Fruit fly (Drosophila melanogaster) whole organism, embryonic: ENCODE results near the gene CG15922.

ENCODE experiments used
- ATbp ChIP-seq: fragments of 200-800 bp; sonication (Bioruptor generic); optimal IDR thresholded peaks from 2 replicates; lab custom pipeline; 2017; ENCODE audit warnings: missing biosample characterization, mild to moderate bottlenecking, missing genetic modification characterization, missing genetic modification reagents
- Adf1 ChIP-seq: fragments of 200-800 bp; sonication (Bioruptor generic); IDR thresholded peaks from 2 replicates; pipeline ENCODE4 v1.3.6; 2022; ENCODE audit warnings: missing biosample characterization, missing genetic modification characterization
- Atf-2 ChIP-seq: fragments of 200-800 bp; sonication (Bioruptor generic); optimal IDR thresholded peaks from 2 replicates; lab custom pipeline; 2016; ENCODE audit warnings: missing biosample characterization, missing genetic modification characterization
- B-H1 ChIP-seq: fragments of 200-800 bp; sonication (Bioruptor generic); IDR thresholded peaks from 3 replicates; pipeline ENCODE4 v1.3.6; 2022; ENCODE audit warnings: missing biosample characterization, missing genetic modification characterization
- CG12104 ChIP-seq: fragments of 200-800 bp; sonication (Bioruptor generic); optimal IDR thresholded peaks from 3 replicates; lab custom pipeline; 2016; ENCODE audit warnings: missing biosample characterization, missing genetic modification characterization
- CG12299 ChIP-seq: fragments of 200-800 bp; sonication (Bioruptor generic); optimal IDR thresholded peaks from 2 replicates; lab custom pipeline; 2018; ENCODE audit warnings: missing biosample characterization, mild to moderate bottlenecking, missing genetic modification characterization
- CG12744 ChIP-seq: fragments of 200-800 bp; sonication (Bioruptor generic); optimal IDR thresholded peaks from 2 replicates; lab custom pipeline; 2016; ENCODE audit warnings: missing biosample characterization, missing genetic modification characterization
- CG1602 ChIP-seq: fragments of 200-800 bp; sonication (Bioruptor generic); optimal IDR thresholded peaks from 3 replicates; lab custom pipeline; 2016; ENCODE audit warnings: missing biosample characterization, missing genetic modification characterization
- CG1647 ChIP-seq: fragments of 200-800 bp; sonication (Bioruptor generic); optimal IDR thresholded peaks from 3 replicates; lab custom pipeline; 2016; ENCODE audit warnings: missing biosample characterization, missing genetic modification characterization
- CG17359 ChIP-seq: fragments of 200-800 bp; sonication (Bioruptor generic); optimal IDR thresholded peaks from 3 replicates; lab custom pipeline; 2018; ENCODE audit warnings: missing biosample characterization, mild to moderate bottlenecking, missing genetic modification characterization, moderate library complexity
- CG17802 ChIP-seq: fragments of 200-800 bp; sonication (Bioruptor generic); optimal IDR thresholded peaks from 2 replicates; lab custom pipeline; 2018; ENCODE audit warnings: missing biosample characterization, mild to moderate bottlenecking, missing genetic modification characterization, moderate library complexity
- CG18262 ChIP-seq: fragments of 200-800 bp; optimal IDR thresholded peaks from 3 replicates; lab custom pipeline; 2019; ENCODE audit warnings: missing biosample characterization, mild to moderate bottlenecking, missing genetic modification characterization, moderate library complexity
- CG2202 ChIP-seq: fragments of 200-800 bp; sonication (Bioruptor generic); optimal IDR thresholded peaks from 2 replicates; lab custom pipeline; 2018; ENCODE audit warnings: missing biosample characterization, mild to moderate bottlenecking, missing genetic modification characterization
- CG34422 ChIP-seq: fragments of 200-800 bp; sonication (Bioruptor generic); IDR thresholded peaks from 3 replicates; pipeline ENCODE4 v1.3.6; 2022; ENCODE audit warnings: missing biosample characterization, missing genetic modification characterization
- CG4328 ChIP-seq: fragments of 200-800 bp; sonication (Bioruptor generic); optimal IDR thresholded peaks from 3 replicates; lab custom pipeline; 2017; ENCODE audit warnings: missing biosample characterization, missing genetic modification reagents, missing genetic modification characterization
- CG4617 ChIP-seq: fragments of 200-800 bp; sonication (Bioruptor generic); optimal IDR thresholded peaks from 3 replicates; lab custom pipeline; 2016; ENCODE audit warnings: missing biosample characterization, missing genetic modification characterization, borderline replicate concordance
- CG4707 ChIP-seq: fragments of 200-800 bp; sonication (Bioruptor generic); optimal IDR thresholded peaks from 2 replicates; lab custom pipeline; 2018; ENCODE audit warnings: missing biosample characterization, mild to moderate bottlenecking, missing genetic modification characterization, moderate library complexity
- CG5180 ChIP-seq: fragments of 200-800 bp; sonication (Bioruptor generic); optimal IDR thresholded peaks from 3 replicates; lab custom pipeline; 2017; ENCODE audit warnings: missing biosample characterization, missing genetic modification characterization, mild to moderate bottlenecking, moderate library complexity, missing genetic modification reagents
- CG6175 ChIP-seq: fragments of 200-800 bp; sonication (Bioruptor generic); IDR thresholded peaks from 3 replicates; pipeline ENCODE4 v1.3.6; 2022; ENCODE audit warnings: missing biosample characterization, missing genetic modification characterization
- CG7786 ChIP-seq: fragments of 200-800 bp; sonication (Bioruptor generic); optimal IDR thresholded peaks from 2 replicates; lab custom pipeline; 2016; ENCODE audit warnings: missing biosample characterization, missing genetic modification characterization
- CG7839 ChIP-seq: fragments of 200-800 bp; sonication (Bioruptor generic); optimal IDR thresholded peaks from 3 replicates; lab custom pipeline; 2018; ENCODE audit warnings: missing biosample characterization, mild to moderate bottlenecking, missing genetic modification characterization, moderate library complexity
- CG8359 ChIP-seq: fragments of 200-800 bp; sonication (Bioruptor generic); optimal IDR thresholded peaks from 2 replicates; lab custom pipeline; 2017; ENCODE audit warnings: missing biosample characterization, mild to moderate bottlenecking, missing genetic modification characterization, borderline replicate concordance
- CrebB ChIP-seq: fragments of 200-800 bp; sonication (Bioruptor generic); optimal IDR thresholded peaks from 3 replicates; lab custom pipeline; 2018; ENCODE audit warnings: missing biosample characterization, mild to moderate bottlenecking, missing genetic modification characterization
- Dbx ChIP-seq: fragments of 200-800 bp; sonication (Bioruptor generic); IDR thresholded peaks from 3 replicates; pipeline ENCODE4 v1.3.6; 2022; ENCODE audit warnings: missing biosample characterization, missing genetic modification characterization
- Dek ChIP-seq: fragments of 200-800 bp; sonication (Bioruptor generic); optimal IDR thresholded peaks from 3 replicates; lab custom pipeline; 2019; ENCODE audit warnings: missing biosample characterization, mild to moderate bottlenecking, missing genetic modification characterization, moderate library complexity
- Doc3 ChIP-seq: fragments of 200-800 bp; sonication (Bioruptor generic); IDR thresholded peaks from 3 replicates; pipeline ENCODE4 v1.3.6; 2022; ENCODE audit warnings: missing biosample characterization, missing genetic modification characterization; ENCODE audit not compliant: partially characterized antibody
- H2.0 ChIP-seq: fragments of 200-800 bp; sonication (Bioruptor generic); IDR thresholded peaks from 2 replicates; pipeline ENCODE4 v1.3.6; 2022; ENCODE audit warnings: missing biosample characterization, missing genetic modification characterization
- Jarid2 ChIP-seq: fragments of 200-800 bp; sonication (Bioruptor generic); optimal IDR thresholded peaks from 3 replicates; lab custom pipeline; 2017; ENCODE audit warnings: mild to moderate bottlenecking, missing biosample characterization, missing genetic modification reagents, missing genetic modification characterization
- Oaz ChIP-seq: fragments of 200-800 bp; sonication (Bioruptor generic); IDR thresholded peaks from 2 replicates; pipeline ENCODE4 v1.3.6; 2022; ENCODE audit warnings: missing biosample characterization, missing genetic modification characterization
- Ravus ChIP-seq: fragments of 200-800 bp; sonication (Bioruptor generic); IDR thresholded peaks from 2 replicates; pipeline ENCODE4 v1.3.6; 2022; ENCODE audit warnings: missing biosample characterization, missing genetic modification characterization
- Ssrp ChIP-seq: fragments of 200-800 bp; sonication (Bioruptor generic); optimal IDR thresholded peaks from 2 replicates; lab custom pipeline; 2018; ENCODE audit warnings: missing biosample characterization, mild to moderate bottlenecking, missing genetic modification characterization, moderate library complexity
- abd-A ChIP-seq: fragments of 200-800 bp; sonication (Bioruptor generic); optimal IDR thresholded peaks from 3 replicates; lab custom pipeline; 2019; ENCODE audit warnings: missing biosample characterization, mild to moderate bottlenecking, missing genetic modification characterization, moderate library complexity
- bab2 ChIP-seq: fragments of 200-800 bp; sonication (Bioruptor generic); optimal IDR thresholded peaks from 2 replicates; lab custom pipeline; 2016; ENCODE audit warnings: missing biosample characterization, missing genetic modification characterization
- chn ChIP-seq: fragments of 200-800 bp; sonication (Bioruptor generic); optimal IDR thresholded peaks from 2 replicates; lab custom pipeline; 2016; ENCODE audit warnings: missing biosample characterization, missing genetic modification characterization
- danr ChIP-seq: fragments of 200-800 bp; sonication (Bioruptor generic); IDR thresholded peaks from 2 replicates; pipeline ENCODE4 v1.3.6; 2022; ENCODE audit warnings: missing biosample characterization, missing genetic modification characterization
- dpn ChIP-seq, 2 experiments: fragments of 200-800 bp; sonication (Bioruptor generic); optimal IDR thresholded peaks; 3 replicates each; lab custom pipeline; 2016; ENCODE audit warnings: missing biosample characterization in 2 of 2, missing genetic modification characterization in 2 of 2
- her ChIP-seq: fragments of 200-800 bp; sonication (Bioruptor generic); optimal IDR thresholded peaks from 2 replicates; lab custom pipeline; 2016; ENCODE audit warnings: missing biosample characterization, missing genetic modification characterization
- insv ChIP-seq, 2 experiments: fragments of 200-800 bp; sonication (Bioruptor generic); optimal IDR thresholded peaks; 3 replicates each; lab custom pipeline; 2016 to 2018; ENCODE audit warnings: missing biosample characterization in 2 of 2, missing genetic modification characterization in 2 of 2
- nom ChIP-seq: fragments of 200-800 bp; sonication (Bioruptor generic); optimal IDR thresholded peaks from 2 replicates; lab custom pipeline; 2017; ENCODE audit warnings: missing biosample characterization, missing genetic modification characterization, mild to moderate bottlenecking, moderate library complexity, missing genetic modification reagents
- pnt ChIP-seq: fragments of 200-800 bp; sonication (Bioruptor generic); optimal IDR thresholded peaks from 3 replicates; lab custom pipeline; 2016; ENCODE audit warnings: missing biosample characterization, missing genetic modification characterization
- slp2 ChIP-seq: fragments of 200-800 bp; sonication (Bioruptor generic); optimal IDR thresholded peaks from 2 replicates; lab custom pipeline; 2016; ENCODE audit warnings: missing biosample characterization, missing genetic modification characterization
- sqz ChIP-seq: fragments of 200-800 bp; sonication (Bioruptor generic); optimal IDR thresholded peaks from 3 replicates; lab custom pipeline; 2018; ENCODE audit warnings: missing biosample characterization, mild to moderate bottlenecking, missing genetic modification characterization
- stc ChIP-seq: fragments of 200-800 bp; sonication (Bioruptor generic); IDR thresholded peaks from 2 replicates; pipeline ENCODE4 v1.3.6; 2022; ENCODE audit warnings: missing biosample characterization, missing genetic modification characterization
- stwl ChIP-seq: fragments of 200-800 bp; sonication (Bioruptor generic); optimal IDR thresholded peaks from 3 replicates; lab custom pipeline; 2018; ENCODE audit warnings: missing biosample characterization, mild to moderate bottlenecking, missing genetic modification characterization, moderate library complexity
- tap ChIP-seq: fragments of 200-800 bp; optimal IDR thresholded peaks from 3 replicates; lab custom pipeline; 2019; ENCODE audit warnings: missing biosample characterization, mild to moderate bottlenecking, missing genetic modification characterization, moderate library complexity
- tio ChIP-seq: fragments of 200-800 bp; sonication (Bioruptor generic); optimal IDR thresholded peaks from 2 replicates; lab custom pipeline; 2017; ENCODE audit warnings: missing biosample characterization, missing genetic modification characterization, inconsistent platforms
- tna ChIP-seq: fragments of 200-800 bp; sonication (Bioruptor generic); IDR thresholded peaks from 2 replicates; pipeline ENCODE4 v1.3.6; 2022; ENCODE audit warnings: missing biosample characterization, missing genetic modification characterization; ENCODE audit not compliant: partially characterized antibody
- tx ChIP-seq: fragments of 200-800 bp; sonication (Bioruptor generic); optimal IDR thresholded peaks from 2 replicates; lab custom pipeline; 2016; ENCODE audit warnings: missing biosample characterization, missing genetic modification characterization
- unc-4 ChIP-seq: fragments of 200-800 bp; sonication (Bioruptor generic); IDR thresholded peaks from 2 replicates; pipeline ENCODE4 v1.3.6; 2022; ENCODE audit warnings: missing biosample characterization, missing genetic modification characterization; ENCODE audit not compliant: partially characterized antibody
- vvl ChIP-seq: fragments of 200-800 bp; sonication (Bioruptor generic); IDR thresholded peaks from 2 replicates; pipeline ENCODE4 v1.3.6; 2022; ENCODE audit warnings: missing biosample characterization, missing genetic modification characterization
- wek ChIP-seq: fragments of 200-800 bp; sonication (Bioruptor generic); optimal IDR thresholded peaks from 3 replicates; lab custom pipeline; 2018; ENCODE audit warnings: missing biosample characterization, mild to moderate bottlenecking, missing genetic modification characterization, moderate library complexity

CG15922 gene

dm6 chr3R:20555023-20555422, 5.1 kb downstream of the CG15922 start (continued):
- no peak for TF ChIP-seq tx (GFP tag; lab: Kevin White, UChicago)
- peak; percentile 53 for TF ChIP-seq CG5180 (GFP tag; lab: Kevin White, UChicago)
- TF ChIP-seq Adf1 = no peak
- TF ChIP-seq wek (GFP tag; lab: Kevin White, UChicago) = no peak
- no peak for TF ChIP-seq CG17802 (tag; lab: Kevin White, UChicago)
- TF ChIP-seq tna (GFP tag; lab: Robert Waterston, UW) = no peak
- TF ChIP-seq CG12744 (GFP tag; lab: Kevin White, UChicago) = no peak
- no peak for TF ChIP-seq CG4707 (GFP tag; lab: Kevin White, UChicago)
- TF ChIP-seq Ravus (GFP tag; lab: Robert Waterston, UW) = peak; percentile 45
- no peak for TF ChIP-seq danr (GFP tag; lab: Robert Waterston, UW)
- no peak for TF ChIP-seq stwl
- TF ChIP-seq abd-A (tag; lab: Kevin White, UChicago) = no peak
- TF ChIP-seq CG8359 = no peak
- TF ChIP-seq pnt = peak; percentile 12
- no peak for TF ChIP-seq CG7786 (GFP tag; lab: Kevin White, UChicago)
- TF ChIP-seq nom = no peak
- no peak for TF ChIP-seq Ssrp
- no peak for TF ChIP-seq unc-4 (GFP tag; lab: Robert Waterston, UW)
- peak; percentile 23 for TF ChIP-seq sqz
- TF ChIP-seq CG1602 (GFP tag; lab: Kevin White, UChicago) = no peak
- TF ChIP-seq ATbp (GFP tag; lab: Kevin White, UChicago) = no peak
- peak; percentile 30 for TF ChIP-seq CG1647 (GFP tag; lab: Kevin White, UChicago)
- TF ChIP-seq tio (GFP tag; lab: Kevin White, UChicago) = no peak
- TF ChIP-seq Jarid2 = no peak
- no peak for TF ChIP-seq insv (GFP tag; optimal IDR thresholded peaks at IDR 0.05; lab: Kevin White, UChicago)
- TF ChIP-seq CG18262 (tag; lab: Kevin White, UChicago) = peak; percentile 67
- peak; percentile 87 for TF ChIP-seq vvl (GFP tag; lab: Robert Waterston, UW)
- TF ChIP-seq CG7839 = peak; percentile 82
- TF ChIP-seq H2.0 (GFP tag; lab: Robert Waterston, UW) = no peak
- peak; percentile 45 for TF ChIP-seq CG17359 (tag; lab: Kevin White, UChicago)
- no peak for TF ChIP-seq Atf-2
- TF ChIP-seq tap = peak; percentile 74
- no peak for TF ChIP-seq Doc3 (GFP tag; lab: Robert Waterston, UW)
- TF ChIP-seq Dbx = peak; percentile 69; the same call in 2 of the 3 replicates
- no peak for TF ChIP-seq CG6175 (GFP tag; lab: Robert Waterston, UW)
- TF ChIP-seq bab2 (GFP tag; lab: Kevin White, UChicago) = peak; percentile 32
- no peak for TF ChIP-seq CG4328 (GFP tag; lab: Kevin White, UChicago)
- no peak for TF ChIP-seq chn (GFP tag; lab: Kevin White, UChicago)
- no peak for TF ChIP-seq CG2202 (tag; lab: Kevin White, UChicago)
- peak; percentile 77 for TF ChIP-seq stc (GFP tag; lab: Robert Waterston, UW)
- TF ChIP-seq CG4617 = no peak
- no peak; the same call in 2 of the 3 replicates for TF ChIP-seq B-H1
- TF ChIP-seq Oaz (GFP tag; lab: Robert Waterston, UW) = no peak
- no peak for TF ChIP-seq slp2
- TF ChIP-seq CG34422 (GFP tag; lab: Robert Waterston, UW) = 0 out of 3 replicates have a peak, but pooled peaks have one; percentile 56
- peak in 1 of 2 experiments; percentile 40 for TF ChIP-seq dpn (GFP tag; optimal IDR thresholded peaks at IDR 0.05; lab: Kevin White, UChicago)
- TF ChIP-seq CG12104 = no peak
- no peak for TF ChIP-seq her (GFP tag; lab: Kevin White, UChicago)
- TF ChIP-seq CrebB = no peak
- no peak for TF ChIP-seq CG12299 (tag; lab: Kevin White, UChicago)
- TF ChIP-seq Dek (tag; lab: Kevin White, UChicago) = peak; percentile 41
